Worm (Caenorhabditis elegans) whole organism, L4 larva: ENCODE results near the gene epi-1.

Source experiments
- R02D3.7 ChIP-seq: fragments of 150-350 bp; sonication (generic microtip); optimal IDR thresholded peaks from 3 replicates; lab custom pipeline; 2014; ENCODE audit warnings: missing biosample characterization, missing genetic modification characterization
- Y105C5A.15 ChIP-seq: fragments of 200-800 bp; sonication (Bioruptor generic); IDR thresholded peaks from 2 replicates; pipeline ENCODE4 v1.3.6; 2022; ENCODE audit warnings: missing genetic modification characterization, missing compliant biosample characterization
- Y48G9A.11 ChIP-seq: fragments of 200-800 bp; sonication (Bioruptor generic); IDR thresholded peaks from 2 replicates; pipeline ENCODE4 v1.3.6; 2022; ENCODE audit warnings: missing genetic modification reagents, missing genetic modification characterization, missing compliant biosample characterization
- Y5F2A.4 ChIP-seq: fragments of 200-800 bp; sonication (Bioruptor generic); optimal IDR thresholded peaks from 2 replicates; lab custom pipeline; 2018; ENCODE audit warnings: mild to moderate bottlenecking, missing genetic modification characterization, missing compliant biosample characterization
- Y75B8A.6 ChIP-seq: fragments of 200-800 bp; sonication (Bioruptor generic); IDR thresholded peaks from 2 replicates; pipeline ENCODE4 v1.3.6; 2022; ENCODE audit warnings: missing genetic modification reagents, missing genetic modification characterization, missing compliant biosample characterization
- ama-1 ChIP-seq: fragments of 150-350 bp; optimal IDR thresholded peaks from 2 replicates; lab custom pipeline; 2014; ENCODE audit warnings: inconsistent platforms, mixed read lengths
- attf-4 ChIP-seq: sonication (generic microtip); optimal IDR thresholded peaks from 3 replicates; lab custom pipeline; 2017; ENCODE audit warnings: missing biosample characterization, missing genetic modification characterization
- ceh-28 ChIP-seq: fragments of 150-350 bp; optimal IDR thresholded peaks from 2 replicates; lab custom pipeline; 2014; ENCODE audit warnings: missing biosample characterization, missing genetic modification reagents, missing genetic modification characterization
- ceh-44 ChIP-seq: fragments of 200-800 bp; sonication (Bioruptor generic); IDR thresholded peaks from 2 replicates; pipeline ENCODE4 v1.3.6; 2022; ENCODE audit warnings: missing genetic modification reagents, missing genetic modification characterization, missing compliant biosample characterization
- ceh-62 ChIP-seq: sonication (generic microtip); optimal IDR thresholded peaks from 2 replicates; lab custom pipeline; 2017; ENCODE audit warnings: missing biosample characterization, missing genetic modification characterization
- ces-1 ChIP-seq: fragments of 150-350 bp; sonication (generic microtip); optimal IDR thresholded peaks from 4 replicates; lab custom pipeline; 2014; ENCODE audit warnings: missing biosample characterization, missing genetic modification reagents, missing genetic modification characterization
- ctbp-1 ChIP-seq: fragments of 200-800 bp; sonication (Bioruptor generic); IDR thresholded peaks from 2 replicates; pipeline ENCODE4 v1.3.6; 2022; ENCODE audit warnings: missing genetic modification reagents, missing genetic modification characterization, missing compliant biosample characterization
- daf-12 ChIP-seq: fragments of 150-350 bp; optimal IDR thresholded peaks from 2 replicates; lab custom pipeline; 2014; ENCODE audit warnings: missing biosample characterization, missing genetic modification reagents, missing genetic modification characterization
- daf-19 ChIP-seq: fragments of 200-800 bp; sonication (Bioruptor generic); conservative IDR thresholded peaks from 2 replicates; pipeline ENCODE4 v1.3.6; 2022; ENCODE audit warnings: missing genetic modification characterization, missing compliant biosample characterization
- duxl-1 ChIP-seq: sonication (generic microtip); optimal IDR thresholded peaks from 2 replicates; lab custom pipeline; 2016; ENCODE audit warnings: mild to moderate bottlenecking, missing genetic modification characterization, moderate library complexity, missing compliant biosample characterization; ENCODE audit not compliant: poor library complexity
- dve-1 ChIP-seq: sonication (generic microtip); optimal IDR thresholded peaks from 2 replicates; lab custom pipeline; 2017; ENCODE audit warnings: antibody characterized with exemption, mild to moderate bottlenecking, missing genetic modification characterization, missing compliant biosample characterization; ENCODE audit not compliant: insufficient read depth
- fkh-10 ChIP-seq: fragments of 150-350 bp; optimal IDR thresholded peaks from 2 replicates; lab custom pipeline; 2014; ENCODE audit warnings: missing biosample characterization, missing genetic modification reagents, missing genetic modification characterization
- fos-1 ChIP-seq: fragments of 150-350 bp; optimal IDR thresholded peaks from 2 replicates; lab custom pipeline; 2014; ENCODE audit warnings: missing biosample characterization, missing genetic modification characterization
- gei-8 ChIP-seq: fragments of 200-800 bp; sonication (Bioruptor generic); optimal IDR thresholded peaks from 2 replicates; lab custom pipeline; 2018; ENCODE audit warnings: mild to moderate bottlenecking, missing genetic modification characterization, missing compliant biosample characterization
- hlh-30 ChIP-seq: sonication (generic microtip); optimal IDR thresholded peaks from 2 replicates; lab custom pipeline; 2017; ENCODE audit warnings: antibody characterized with exemption, mild to moderate bottlenecking, missing genetic modification characterization, missing compliant biosample characterization; ENCODE audit not compliant: insufficient read depth
- lin-1 ChIP-seq: fragments of 200-800 bp; sonication (Bioruptor generic); IDR thresholded peaks from 2 replicates; pipeline ENCODE4 v1.3.6; 2022; ENCODE audit warnings: missing genetic modification reagents, missing genetic modification characterization, missing compliant biosample characterization
- lin-29 ChIP-seq: fragments of 200-800 bp; sonication (Bioruptor generic); IDR thresholded peaks from 2 replicates; pipeline ENCODE4 v1.3.6; 2022; ENCODE audit warnings: missing genetic modification reagents, missing genetic modification characterization, missing compliant biosample characterization
- lin-38 ChIP-seq: fragments of 200-800 bp; sonication (Bioruptor generic); IDR thresholded peaks from 2 replicates; pipeline ENCODE4 v1.3.6; 2022; ENCODE audit warnings: missing genetic modification reagents, missing genetic modification characterization, missing compliant biosample characterization
- lin-39 ChIP-seq: fragments of 150-350 bp; optimal IDR thresholded peaks from 2 replicates; lab custom pipeline; 2014; ENCODE audit warnings: missing biosample characterization, missing genetic modification reagents, missing genetic modification characterization
- lir-3 ChIP-seq: sonication (generic microtip); optimal IDR thresholded peaks from 2 replicates; lab custom pipeline; 2016; ENCODE audit warnings: mild to moderate bottlenecking, missing genetic modification characterization, missing compliant biosample characterization
- lsy-2 ChIP-seq, 2 experiments: fragments of 150-350 bp in 1 of 2; sonication (generic microtip) in 1 of 2; optimal IDR thresholded peaks; 2 replicates each; lab custom pipeline; 2014 to 2017; ENCODE audit warnings: missing biosample characterization in 2 of 2, missing genetic modification characterization in 2 of 2
- madf-9 ChIP-seq: fragments of 200-800 bp; sonication (Bioruptor generic); conservative IDR thresholded peaks from 2 replicates; pipeline ENCODE4 v1.3.6; 2022; ENCODE audit warnings: missing genetic modification reagents, missing genetic modification characterization, missing compliant biosample characterization
- mdt-29 ChIP-seq: fragments of 200-800 bp; sonication (Bioruptor generic); IDR thresholded peaks from 2 replicates; pipeline ENCODE4 v1.3.6; 2022; ENCODE audit warnings: missing genetic modification reagents, missing genetic modification characterization, missing compliant biosample characterization
- mep-1 ChIP-seq: fragments of 150-350 bp; sonication (generic microtip); optimal IDR thresholded peaks from 3 replicates; lab custom pipeline; 2014; ENCODE audit warnings: missing biosample characterization, missing genetic modification characterization
- mes-2 ChIP-seq: sonication (generic microtip); optimal IDR thresholded peaks from 2 replicates; lab custom pipeline; 2016; ENCODE audit warnings: missing genotype, mild to moderate bottlenecking, missing genetic modification characterization, missing compliant biosample characterization; ENCODE audit not compliant: poor library complexity, severe bottlenecking
- mxl-2 ChIP-seq: fragments of 200-800 bp; sonication (Bioruptor generic); conservative IDR thresholded peaks from 2 replicates; pipeline ENCODE4 v1.3.6; 2022; ENCODE audit warnings: missing genetic modification reagents, missing genetic modification characterization, missing compliant biosample characterization
- nhr-102 ChIP-seq: sonication (generic microtip); optimal IDR thresholded peaks from 2 replicates; lab custom pipeline; 2016; ENCODE audit warnings: mild to moderate bottlenecking, missing genetic modification characterization, moderate library complexity, missing compliant biosample characterization
- nhr-11 ChIP-seq: fragments of 150-350 bp; optimal IDR thresholded peaks from 2 replicates; lab custom pipeline; 2014; ENCODE audit warnings: missing biosample characterization, missing genetic modification characterization
- nhr-28 ChIP-seq: fragments of 150-350 bp; optimal IDR thresholded peaks from 2 replicates; lab custom pipeline; 2014; ENCODE audit warnings: missing biosample characterization, missing genetic modification characterization
- nhr-41 ChIP-seq: fragments of 200-800 bp; sonication (Bioruptor generic); IDR thresholded peaks from 2 replicates; pipeline ENCODE4 v1.3.6; 2022; ENCODE audit warnings: missing genetic modification reagents, missing genetic modification characterization, missing compliant biosample characterization
- nhr-42 ChIP-seq: fragments of 200-800 bp; sonication (Bioruptor generic); IDR thresholded peaks from 2 replicates; pipeline ENCODE4 v1.3.6; 2022; ENCODE audit warnings: missing genetic modification characterization, missing compliant biosample characterization
- nhr-48 ChIP-seq: sonication (generic microtip); optimal IDR thresholded peaks from 2 replicates; lab custom pipeline; 2016; ENCODE audit warnings: mild to moderate bottlenecking, missing genetic modification characterization, missing compliant biosample characterization
- pha-4 ChIP-seq, 2 experiments: fragments of 150-350 bp in 1 of 2; fragments of 200-800 bp in 1 of 2; sonication (Bioruptor generic) in 1 of 2; IDR thresholded peaks in 1 of 2; optimal IDR thresholded peaks in 1 of 2; 2 replicates each; pipeline versions ENCODE4 v1.3.6 to Lab custom; 2014 to 2022; ENCODE audit warnings: missing genetic modification characterization in 2 of 2, missing genetic modification reagents in 2 of 2, missing biosample characterization in 1 of 2, missing compliant biosample characterization in 1 of 2
- rbr-2 ChIP-seq: sonication (generic microtip); optimal IDR thresholded peaks from 2 replicates; lab custom pipeline; 2016; ENCODE audit warnings: missing genotype, missing genetic modification characterization, missing compliant biosample characterization
- saeg-2 ChIP-seq: fragments of 200-800 bp; sonication (Bioruptor generic); IDR thresholded peaks from 2 replicates; pipeline ENCODE4 v1.3.6; 2022; ENCODE audit warnings: missing genetic modification reagents, missing genetic modification characterization, missing compliant biosample characterization
- skn-1 ChIP-seq: fragments of 150-350 bp; optimal IDR thresholded peaks from 2 replicates; lab custom pipeline; 2014; ENCODE audit warnings: missing biosample characterization, missing genetic modification characterization
- snpc-1.2 ChIP-seq: fragments of 200-800 bp; sonication (Bioruptor generic); IDR thresholded peaks from 2 replicates; pipeline ENCODE4 v1.3.6; 2022; ENCODE audit warnings: missing genetic modification reagents, missing genetic modification characterization, missing compliant biosample characterization
- spr-3 ChIP-seq: fragments of 200-800 bp; sonication (Bioruptor generic); optimal IDR thresholded peaks from 2 replicates; lab custom pipeline; 2018; ENCODE audit warnings: mild to moderate bottlenecking, missing genetic modification characterization, missing compliant biosample characterization
- tag-97 ChIP-seq: fragments of 200-800 bp; sonication (Bioruptor generic); IDR thresholded peaks from 2 replicates; pipeline ENCODE4 v1.3.6; 2022; ENCODE audit warnings: missing genetic modification characterization, missing compliant biosample characterization
- zfp-3 ChIP-seq: fragments of 200-800 bp; sonication (Bioruptor generic); conservative IDR thresholded peaks from 2 replicates; pipeline ENCODE4 v1.3.6; 2022; ENCODE audit warnings: missing genetic modification reagents, missing genetic modification characterization, missing compliant biosample characterization
- zip-2 ChIP-seq: fragments of 150-350 bp; optimal IDR thresholded peaks from 2 replicates; lab custom pipeline; 2014; ENCODE audit warnings: missing biosample characterization, missing genetic modification characterization
- ztf-11 ChIP-seq: fragments of 150-350 bp; optimal IDR thresholded peaks from 2 replicates; lab custom pipeline; 2014; ENCODE audit warnings: missing biosample characterization, missing genetic modification characterization

Gene epi-1

ce11 chrIV:10630953-10631554, 35.6 kb upstream of the epi-1 start, which contains the start of gene F56C4.4 (continued):
- TF ChIP-seq R02D3.7, result no peak
- peak; percentile 54 for TF ChIP-seq nhr-28
- TF ChIP-seq fkh-10 (GFP tag; lab: Kevin White, UChicago), result no peak
- TF ChIP-seq daf-12 (tag; lab: Kevin White, UChicago), result no peak
- no peak for TF ChIP-seq mep-1 (tag; lab: Kevin White, UChicago)
- no peak for TF ChIP-seq nhr-41 (GFP tag; lab: Robert Waterston, UW)
- no peak for TF ChIP-seq Y75B8A.6
- TF ChIP-seq rbr-2 (tag; lab: Kevin White, UChicago), result no peak
- no peak for TF ChIP-seq skn-1 (tag; lab: Kevin White, UChicago)
- TF ChIP-seq fos-1, result no peak
- no peak for TF ChIP-seq attf-4 (tag; lab: Kevin White, UChicago)
- TF ChIP-seq ceh-28 (tag; lab: Kevin White, UChicago), result no peak
- no peak for TF ChIP-seq saeg-2 (GFP tag; lab: Robert Waterston, UW)
- no peak for TF ChIP-seq lin-39 (tag; lab: Kevin White, UChicago)
- TF ChIP-seq zip-2 (tag; lab: Kevin White, UChicago), result no peak
- TF ChIP-seq Y105C5A.15 (GFP tag; lab: Robert Waterston, UW), result no peak
- peak; percentile 61 for TF ChIP-seq nhr-48 (tag; lab: Kevin White, UChicago)
- TF ChIP-seq snpc-1.2 (GFP tag; lab: Robert Waterston, UW), result no peak
- TF ChIP-seq lsy-2 (tag; optimal IDR thresholded peaks at IDR 0.05; lab: Kevin White, UChicago), result no peak
- no peak for TF ChIP-seq ceh-62 (tag; lab: Kevin White, UChicago)
- TF ChIP-seq ctbp-1 (GFP tag; lab: Robert Waterston, UW), result no peak
- TF ChIP-seq ceh-44 (GFP tag; lab: Robert Waterston, UW), result no peak
- TF ChIP-seq mes-2, result no peak
- TF ChIP-seq duxl-1 (tag; lab: Kevin White, UChicago), result no peak
- no peak for TF ChIP-seq Y48G9A.11 (GFP tag; lab: Robert Waterston, UW)
- no peak for TF ChIP-seq lin-29
- no peak for TF ChIP-seq daf-19 (GFP tag; lab: Robert Waterston, UW)
- TF ChIP-seq nhr-11 (tag; lab: Kevin White, UChicago), result no peak
- no peak for TF ChIP-seq mdt-29 (GFP tag; lab: Robert Waterston, UW)
- no peak for TF ChIP-seq nhr-42 (GFP tag; lab: Robert Waterston, UW)
- no peak for TF ChIP-seq lir-3
- TF ChIP-seq spr-3 (GFP tag; lab: Kevin White, UChicago), result no peak
- no peak for TF ChIP-seq Y5F2A.4 (GFP tag; lab: Kevin White, UChicago)
- TF ChIP-seq nhr-102 (tag; lab: Kevin White, UChicago), result no peak
- no peak for TF ChIP-seq zfp-3 (GFP tag; lab: Robert Waterston, UW)
- no peak for TF ChIP-seq mxl-2 (GFP tag; lab: Robert Waterston, UW)
- TF ChIP-seq pha-4 (GFP tag; IDR thresholded peaks at IDR 0.05; lab: Robert Waterston, UW), result no peak
- no peak for TF ChIP-seq pha-4 (tag; optimal IDR thresholded peaks at IDR 0.05; lab: Kevin White, UChicago)
- TF ChIP-seq madf-9 (GFP tag; lab: Robert Waterston, UW), result no peak
- TF ChIP-seq hlh-30 (tag; lab: Kevin White, UChicago), result no peak
- no peak for TF ChIP-seq tag-97 (GFP tag; lab: Robert Waterston, UW)
- no peak for TF ChIP-seq ces-1 (GFP tag; lab: Kevin White, UChicago)
- no peak for TF ChIP-seq gei-8 (GFP tag; lab: Kevin White, UChicago)
- no peak for TF ChIP-seq ama-1 (lab: Kevin White, UChicago)
- peak; percentile 58 for TF ChIP-seq dve-1 (tag; lab: Kevin White, UChicago)
- TF ChIP-seq ztf-11 (tag; lab: Kevin White, UChicago), result no peak
- TF ChIP-seq lin-38 (GFP tag; lab: Robert Waterston, UW), result no peak
- TF ChIP-seq lin-1 (GFP tag; lab: Robert Waterston, UW), result no peak
- TF ChIP-seq, all 104 proteins: peak for 13
